Fruit fly (Drosophila melanogaster) whole organism: ENCODE data around the gene sip3.

Experiments used
- CG8478 ChIP-seq: fragments of >200 bp; optimal IDR thresholded peaks from 2 replicates; lab custom pipeline; 2018; ENCODE audit warnings: inconsistent platforms
- Dll ChIP-seq: fragments of >200 bp; optimal IDR thresholded peaks from 2 replicates; lab custom pipeline; 2017
- EcR ChIP-seq, 2 experiments: fragments of >200 bp; optimal IDR thresholded peaks; 2 replicates each; lab custom pipeline; 2017; ENCODE audit warnings: missing biosample characterization in 2 of 2, missing genetic modification characterization in 2 of 2, missing genetic modification reagents in 2 of 2
- pan ChIP-seq: fragments of >200 bp; optimal IDR thresholded peaks from 2 replicates; lab custom pipeline; 2017
- psq ChIP-seq: fragments of >200 bp; optimal IDR thresholded peaks from 2 replicates; lab custom pipeline; 2017
- usp ChIP-seq: fragments of >200 bp; optimal IDR thresholded peaks from 2 replicates; lab custom pipeline; 2017; ENCODE audit warnings: missing biosample characterization, missing genetic modification characterization, mixed read lengths

Gene sip3

dm6 chr3R:31809622-31810021, 37.6 kb downstream of the sip3 start:
- TF ChIP-seq usp (GFP tag; lab: Kevin White, UChicago) (no peak), Dll (lab: Kevin White, UChicago) (peak; percentile 9)

- TF ChIP-seq psq (no peak), CG8478 (no peak), pan (lab: Kevin White, UChicago) (no peak), usp (GFP tag; lab: Kevin White, UChicago) (no peak), EcR (GFP tag; optimal IDR thresholded peaks at IDR 0.05; lab: Kevin White, UChicago) (no peak), Dll (lab: Kevin White, UChicago) (no peak)
Measured at dm6 chr3R:31810073-31810530, 38.1 kb downstream of the sip3 start, which contains the start of gene Rift. Gene Rift (minus strand): TSS chr3R:31810186.

dm6 chr3R:31812117-31812975, 40.3 kb downstream of the sip3 start, which contains the start of the genes FeCH and RhoGAP100F:
Gene FeCH (minus strand): TSS chr3R:31812296.
Gene RhoGAP100F (plus strand): TSS chr3R:31812609.
- no peak for TF ChIP-seq pan (lab: Kevin White, UChicago)
- TF ChIP-seq CG8478, result no peak

dm6 chr3R:31812976-31813298, 40.9 kb downstream of the sip3 start:
- TF ChIP-seq CG8478 (no peak), usp (GFP tag; lab: Kevin White, UChicago) (no peak), EcR (GFP tag; optimal IDR thresholded peaks at IDR 0.05; lab: Kevin White, UChicago) (no peak), pan (lab: Kevin White, UChicago) (no peak), Dll (lab: Kevin White, UChicago) (no peak)

- TF ChIP-seq CG8478, result no peak
Measured at dm6 chr3R:31822462-31822861, 50.4 kb downstream of the sip3 start.

dm6 chr3R:31824200-31824599, 52.2 kb downstream of the sip3 start:
- TF ChIP-seq usp (GFP tag; lab: Kevin White, UChicago), result no peak
- TF ChIP-seq Dll (lab: Kevin White, UChicago), result no peak
